Fruit fly (Drosophila melanogaster): Measurements from ENCODE around the gene yellow-g2.

DNA sequence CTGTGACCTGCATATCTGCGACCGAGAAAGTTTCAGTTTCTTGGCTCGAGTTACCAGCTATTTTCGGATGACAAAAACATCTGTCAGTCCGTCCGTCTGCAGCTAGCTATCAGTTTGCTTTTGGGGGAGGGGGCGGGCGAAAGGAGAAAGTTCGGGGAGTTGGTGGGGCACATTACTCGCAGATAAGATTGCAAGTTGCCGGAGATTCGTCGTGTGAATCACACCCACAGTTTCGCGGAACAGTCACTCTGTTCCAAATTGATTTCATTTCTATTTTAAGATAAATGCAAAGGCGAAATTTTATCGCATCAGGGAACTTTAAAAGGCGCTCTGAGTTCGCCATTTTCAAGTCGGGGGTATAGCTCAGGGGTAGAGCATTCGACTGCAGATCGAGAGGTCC, 3.0 kb upstream of the yellow-g2 start:
- no peak for TF ChIP-seq insv (optimal IDR thresholded peaks at IDR 0.05)
- TF ChIP-seq ttk (optimal IDR thresholded peaks at IDR 0.05), result no peak

All from Kc167 (cell line).